Fruit fly (Drosophila melanogaster) whole organism, embryonic: ENCODE data around the gene in.

Experiments used
- Aef1 ChIP-seq: fragments of 200-800 bp; sonication (Bioruptor generic); IDR thresholded peaks from 3 replicates; pipeline ENCODE4 v1.3.6; 2022; ENCODE audit warnings: missing biosample characterization, missing genetic modification characterization
- Antp ChIP-seq: fragments of 200-800 bp; sonication (Bioruptor generic); optimal IDR thresholded peaks from 3 replicates; lab custom pipeline; 2016; ENCODE audit warnings: missing biosample characterization, missing genetic modification characterization
- Atf-2 ChIP-seq: fragments of 200-800 bp; sonication (Bioruptor generic); optimal IDR thresholded peaks from 2 replicates; lab custom pipeline; 2016; ENCODE audit warnings: missing biosample characterization, missing genetic modification characterization
- B-H1 ChIP-seq: fragments of 200-800 bp; sonication (Bioruptor generic); IDR thresholded peaks from 3 replicates; pipeline ENCODE4 v1.3.6; 2022; ENCODE audit warnings: missing biosample characterization, missing genetic modification characterization
- B-H2 ChIP-seq: fragments of 200-800 bp; sonication (Bioruptor generic); optimal IDR thresholded peaks from 2 replicates; lab custom pipeline; 2018; ENCODE audit warnings: missing biosample characterization, mild to moderate bottlenecking, missing genetic modification characterization
- CG10543 ChIP-seq: fragments of 200-800 bp; sonication (Bioruptor generic); optimal IDR thresholded peaks from 3 replicates; lab custom pipeline; 2017; ENCODE audit warnings: missing biosample characterization, mild to moderate bottlenecking, missing genetic modification characterization, moderate library complexity
- CG12155 ChIP-seq: fragments of 200-800 bp; sonication (Bioruptor generic); optimal IDR thresholded peaks from 3 replicates; lab custom pipeline; 2016; ENCODE audit warnings: missing biosample characterization, missing genetic modification characterization
- CG12219 ChIP-seq: fragments of 200-800 bp; sonication (Bioruptor generic); optimal IDR thresholded peaks from 3 replicates; lab custom pipeline; 2018; ENCODE audit warnings: missing biosample characterization, mild to moderate bottlenecking, missing genetic modification characterization
- CG12659 ChIP-seq: fragments of 200-800 bp; sonication (Bioruptor generic); optimal IDR thresholded peaks from 3 replicates; lab custom pipeline; 2017; ENCODE audit warnings: mild to moderate bottlenecking, missing biosample characterization, missing genetic modification reagents, missing genetic modification characterization
- CG13424 ChIP-seq: fragments of 200-800 bp; sonication (Bioruptor generic); optimal IDR thresholded peaks from 2 replicates; lab custom pipeline; 2019; ENCODE audit warnings: missing biosample characterization, mild to moderate bottlenecking, missing genetic modification characterization, moderate library complexity
- CG17361 ChIP-seq: fragments of 200-800 bp; sonication (Bioruptor generic); IDR thresholded peaks from 3 replicates; pipeline ENCODE4 v1.3.6; 2022; ENCODE audit warnings: missing biosample characterization, missing genetic modification characterization
- CG17385 ChIP-seq: fragments of 200-800 bp; sonication (Bioruptor generic); optimal IDR thresholded peaks from 3 replicates; lab custom pipeline; 2018; ENCODE audit warnings: missing biosample characterization, mild to moderate bottlenecking, missing genetic modification characterization
- CG18764 ChIP-seq: fragments of 200-800 bp; sonication (Bioruptor generic); optimal IDR thresholded peaks from 3 replicates; lab custom pipeline; 2016; ENCODE audit warnings: missing biosample characterization, missing genetic modification characterization
- CG2678 ChIP-seq: fragments of 200-800 bp; sonication (Bioruptor generic); optimal IDR thresholded peaks from 3 replicates; lab custom pipeline; 2019; ENCODE audit warnings: missing biosample characterization, mild to moderate bottlenecking, missing genetic modification characterization, moderate library complexity
- CG32767 ChIP-seq: fragments of 200-800 bp; sonication (Bioruptor generic); IDR thresholded peaks from 2 replicates; pipeline ENCODE4 v1.3.6; 2022; ENCODE audit warnings: missing biosample characterization, missing genetic modification characterization
- CG34224 ChIP-seq: fragments of 200-800 bp; sonication (Bioruptor generic); IDR thresholded peaks from 3 replicates; pipeline ENCODE4 v1.3.6; 2022; ENCODE audit warnings: missing biosample characterization, missing genetic modification characterization; ENCODE audit not compliant: partially characterized antibody
- CG34376 ChIP-seq: fragments of 200-800 bp; sonication (Bioruptor generic); optimal IDR thresholded peaks from 2 replicates; lab custom pipeline; 2018; ENCODE audit warnings: missing biosample characterization, mild to moderate bottlenecking, missing genetic modification characterization
- CG3726 ChIP-seq: fragments of 200-800 bp; sonication (Bioruptor generic); IDR thresholded peaks from 3 replicates; pipeline ENCODE4, ENCODE4 v1.3.6; 2022; ENCODE audit warnings: missing biosample characterization, missing genetic modification characterization
- CG5953 ChIP-seq: fragments of 200-800 bp; sonication (Bioruptor generic); IDR thresholded peaks from 2 replicates; pipeline ENCODE4 v1.3.6; 2022; ENCODE audit warnings: missing biosample characterization, missing genetic modification characterization
- CG6689 ChIP-seq: fragments of 200-800 bp; sonication (Bioruptor generic); IDR thresholded peaks from 2 replicates; pipeline ENCODE4 v1.3.6; 2022; ENCODE audit warnings: missing biosample characterization, missing genetic modification characterization
- CG7357 ChIP-seq: fragments of 200-800 bp; sonication (Bioruptor generic); IDR thresholded peaks from 3 replicates; pipeline ENCODE4 v1.3.6; 2022; ENCODE audit warnings: missing biosample characterization, missing genetic modification characterization
- Dek ChIP-seq: fragments of 200-800 bp; sonication (Bioruptor generic); optimal IDR thresholded peaks from 3 replicates; lab custom pipeline; 2019; ENCODE audit warnings: missing biosample characterization, mild to moderate bottlenecking, missing genetic modification characterization, moderate library complexity
- Dip2 ChIP-seq: fragments of 200-800 bp; sonication (Bioruptor generic); IDR thresholded peaks from 2 replicates; pipeline ENCODE4 v1.3.6; 2022; ENCODE audit warnings: missing biosample characterization, missing genetic modification characterization
- Dref ChIP-seq: fragments of 200-800 bp; sonication (Bioruptor generic); IDR thresholded peaks from 2 replicates; pipeline ENCODE4 v1.3.6; 2022; ENCODE audit warnings: missing biosample characterization, missing genetic modification characterization
- PHDP ChIP-seq: fragments of 200-800 bp; sonication (Bioruptor generic); optimal IDR thresholded peaks from 3 replicates; lab custom pipeline; 2018; ENCODE audit warnings: missing biosample characterization, mild to moderate bottlenecking, missing genetic modification characterization, moderate library complexity
- Scr ChIP-seq: fragments of 200-800 bp; sonication (Bioruptor generic); IDR thresholded peaks from 2 replicates; pipeline ENCODE4 v1.3.6; 2022; ENCODE audit warnings: missing biosample characterization, missing genetic modification characterization; ENCODE audit not compliant: partially characterized antibody
- Sin3A ChIP-seq: fragments of >200 bp; optimal IDR thresholded peaks from 2 replicates; lab custom pipeline; 2018
- Ssrp ChIP-seq: fragments of 200-800 bp; sonication (Bioruptor generic); optimal IDR thresholded peaks from 2 replicates; lab custom pipeline; 2018; ENCODE audit warnings: missing biosample characterization, mild to moderate bottlenecking, missing genetic modification characterization, moderate library complexity
- ab ChIP-seq: fragments of 200-800 bp; sonication (Bioruptor generic); optimal IDR thresholded peaks from 2 replicates; lab custom pipeline; 2016; ENCODE audit warnings: missing biosample characterization, missing genetic modification characterization
- aop ChIP-seq: fragments of 200-800 bp; sonication (Bioruptor generic); IDR thresholded peaks from 2 replicates; pipeline ENCODE4 v1.3.6; 2022; ENCODE audit warnings: missing biosample characterization, missing genetic modification characterization
- bsh ChIP-seq, 2 experiments: fragments of 200-800 bp; sonication (Bioruptor generic); optimal IDR thresholded peaks; 2 replicates each; lab custom pipeline; 2017 to 2018; ENCODE audit warnings: mild to moderate bottlenecking in 2 of 2, missing biosample characterization in 2 of 2, missing genetic modification characterization in 2 of 2, moderate library complexity in 1 of 2
- dimm ChIP-seq: fragments of 200-800 bp; sonication (Bioruptor generic); IDR thresholded peaks from 2 replicates; pipeline ENCODE4 v1.3.6; 2022; ENCODE audit warnings: missing biosample characterization, missing genetic modification characterization
- dysf ChIP-seq: fragments of 200-800 bp; sonication (Bioruptor generic); IDR thresholded peaks from 3 replicates; pipeline ENCODE4 v1.3.6; 2022; ENCODE audit warnings: missing biosample characterization, missing genetic modification characterization
- fd3F ChIP-seq: fragments of 200-800 bp; sonication (Bioruptor generic); optimal IDR thresholded peaks from 2 replicates; lab custom pipeline; 2018; ENCODE audit warnings: missing biosample characterization, mild to moderate bottlenecking, missing genetic modification characterization, moderate library complexity
- fd64A ChIP-seq: fragments of 200-800 bp; sonication (Bioruptor generic); optimal IDR thresholded peaks from 3 replicates; lab custom pipeline; 2018; ENCODE audit warnings: missing biosample characterization, mild to moderate bottlenecking, missing genetic modification characterization
- gce ChIP-seq: fragments of 200-800 bp; sonication (Bioruptor generic); IDR thresholded peaks from 3 replicates; pipeline ENCODE4 v1.3.6; 2022; ENCODE audit warnings: missing biosample characterization, missing genetic modification characterization
- gsb ChIP-seq: fragments of 200-800 bp; sonication (Bioruptor generic); IDR thresholded peaks from 2 replicates; pipeline ENCODE4 v1.3.6; 2022; ENCODE audit warnings: missing biosample characterization, missing genetic modification characterization
- kay ChIP-seq: fragments of 200-800 bp; sonication (Bioruptor generic); optimal IDR thresholded peaks from 2 replicates; lab custom pipeline; 2016; ENCODE audit warnings: missing biosample characterization, missing genetic modification characterization
- nmo ChIP-seq: fragments of 200-800 bp; sonication (Bioruptor generic); optimal IDR thresholded peaks from 2 replicates; lab custom pipeline; 2018; ENCODE audit warnings: missing biosample characterization, mild to moderate bottlenecking, missing genetic modification characterization, moderate library complexity
- phol ChIP-seq: fragments of 200-800 bp; sonication (Bioruptor generic); optimal IDR thresholded peaks from 3 replicates; lab custom pipeline; 2018; ENCODE audit warnings: missing biosample characterization, mild to moderate bottlenecking, missing genetic modification characterization, moderate library complexity
- pum ChIP-seq: fragments of 200-800 bp; sonication (Bioruptor generic); optimal IDR thresholded peaks from 2 replicates; lab custom pipeline; 2016; ENCODE audit warnings: missing biosample characterization, missing genetic modification characterization
- sc ChIP-seq, 3 experiments: fragments of >200 bp in 2 of 3; fragments of 200-800 bp in 1 of 3; sonication (Bioruptor generic) in 1 of 3; optimal IDR thresholded peaks; 2 replicates in 2 of 3; 3 replicates in 1 of 3; lab custom pipeline; 2017; ENCODE audit warnings: mild to moderate bottlenecking in 1 of 3, missing biosample characterization in 1 of 3, missing genetic modification characterization in 1 of 3, missing genetic modification reagents in 1 of 3
- scrt ChIP-seq: fragments of 200-800 bp; sonication (Bioruptor generic); optimal IDR thresholded peaks from 2 replicates; lab custom pipeline; 2018; ENCODE audit warnings: missing biosample characterization, mild to moderate bottlenecking, missing genetic modification characterization, moderate library complexity
- so ChIP-seq: fragments of 200-800 bp; sonication (Bioruptor generic); IDR thresholded peaks from 3 replicates; pipeline ENCODE4 v1.3.6; 2022; ENCODE audit warnings: missing biosample characterization, missing genetic modification characterization
- sob ChIP-seq: fragments of 200-800 bp; sonication (Bioruptor generic); IDR thresholded peaks from 2 replicates; pipeline ENCODE4 v1.3.6; 2022; ENCODE audit warnings: missing biosample characterization, missing genetic modification characterization
- tll ChIP-seq, 2 experiments: fragments of 200-800 bp in 1 of 2; fragments of >200 bp in 1 of 2; sonication (Bioruptor generic) in 1 of 2; optimal IDR thresholded peaks; 2 replicates each; lab custom pipeline; 2017 to 2019; ENCODE audit warnings: missing biosample characterization in 2 of 2, missing genetic modification characterization in 2 of 2, mild to moderate bottlenecking in 1 of 2, moderate library complexity in 1 of 2
- trem ChIP-seq: fragments of 200-800 bp; optimal IDR thresholded peaks from 3 replicates; lab custom pipeline; 2019; ENCODE audit warnings: missing biosample characterization, mild to moderate bottlenecking, missing genetic modification characterization, moderate library complexity
- unc-4 ChIP-seq: fragments of 200-800 bp; sonication (Bioruptor generic); IDR thresholded peaks from 2 replicates; pipeline ENCODE4 v1.3.6; 2022; ENCODE audit warnings: missing biosample characterization, missing genetic modification characterization; ENCODE audit not compliant: partially characterized antibody
- vfl ChIP-seq: fragments of 200-800 bp; sonication (Bioruptor generic); optimal IDR thresholded peaks from 2 replicates; lab custom pipeline; 2016; ENCODE audit warnings: missing biosample characterization, missing genetic modification characterization

in gene

dm6 chr3L:20399550-20400109 is 32.6 kb downstream of the in start (continued):
- TF ChIP-seq sc (optimal IDR thresholded peaks at IDR 0.05; lab: Kevin White, UChicago) (no peak), sc (GFP tag; optimal IDR thresholded peaks at IDR 0.05; lab: Kevin White, UChicago) (peak; percentile 64), CG12155 (GFP tag; lab: Kevin White, UChicago) (peak; percentile 85), fd3F (GFP tag; lab: Kevin White, UChicago) (peak; percentile 85), fd64A (GFP tag; lab: Kevin White, UChicago) (peak; percentile 62), Scr (GFP tag; lab: Robert Waterston, UW) (no peak), B-H1 (GFP tag; lab: Robert Waterston, UW) (peak; percentile 63), gce (GFP tag; lab: Robert Waterston, UW) (peak; percentile 69; the same call in 2 of the 3 replicates), Atf-2 (GFP tag; lab: Kevin White, UChicago) (peak; percentile 81), CG6689 (GFP tag; lab: Robert Waterston, UW) (peak; percentile 88), Dip2 (GFP tag; lab: Robert Waterston, UW) (no peak), Sin3A (lab: Kevin White, UChicago) (no peak), trem (tag; lab: Kevin White, UChicago) (peak; percentile 53), CG5953 (GFP tag; lab: Robert Waterston, UW) (peak; percentile 68), Dref (GFP tag; lab: Robert Waterston, UW) (peak; percentile 33; the same call in 1 of the 2 replicates), CG32767 (peak; percentile 77), dysf (GFP tag; lab: Robert Waterston, UW) (peak; percentile 92), scrt (GFP tag; lab: Kevin White, UChicago) (peak; percentile 73), pum (GFP tag; lab: Kevin White, UChicago) (peak; percentile 56), sob (peak; percentile 86), Ssrp (tag; lab: Kevin White, UChicago) (peak; percentile 83), CG34224 (GFP tag; lab: Robert Waterston, UW) (no peak), CG10543 (peak; percentile 92), ab (GFP tag; lab: Kevin White, UChicago) (peak; percentile 82), CG18764 (GFP tag; lab: Kevin White, UChicago) (peak; percentile 79), CG2678 (peak; percentile 95), Aef1 (GFP tag; lab: Robert Waterston, UW) (peak; percentile 77), so (peak; percentile 73), phol (peak; percentile 87), CG17385 (GFP tag; lab: Kevin White, UChicago) (peak; percentile 85), tll (GFP tag; optimal IDR thresholded peaks at IDR 0.05; lab: Kevin White, UChicago) (no peak), bsh (GFP tag; optimal IDR thresholded peaks at IDR 0.05; lab: Kevin White, UChicago) (peak; percentile 82 to 86), CG7357 (GFP tag; lab: Robert Waterston, UW) (peak; percentile 72), dimm (0 out of 2 replicates have a peak, but pooled peaks have one; percentile 35), CG12219 (GFP tag; lab: Kevin White, UChicago) (peak; percentile 74), CG34376 (GFP tag; lab: Kevin White, UChicago) (peak; percentile 69), CG3726 (GFP tag; lab: Robert Waterston, UW) (peak; percentile 68; the same call in 1 of the 3 replicates), B-H2 (GFP tag; lab: Kevin White, UChicago) (peak; percentile 91), PHDP (peak; percentile 92), CG13424 (tag; lab: Kevin White, UChicago) (peak; percentile 94), aop (no peak; the same call in 1 of the 2 replicates), Antp (GFP tag; lab: Kevin White, UChicago) (peak; percentile 77), vfl (GFP tag; lab: Kevin White, UChicago) (peak; percentile 78), nmo (GFP tag; lab: Kevin White, UChicago) (peak; percentile 92), CG12659 (peak; percentile 93), CG17361 (GFP tag; lab: Robert Waterston, UW) (peak; percentile 96), gsb (GFP tag; lab: Robert Waterston, UW) (peak; percentile 87), Dek (tag; lab: Kevin White, UChicago) (peak; percentile 86), unc-4 (GFP tag; lab: Robert Waterston, UW) (no peak), kay (GFP tag; lab: Kevin White, UChicago) (peak; percentile 80)
